Fruit fly (Drosophila melanogaster): ENCODE results near the gene TTLL3A.

TTLL3A gene

DNA sequence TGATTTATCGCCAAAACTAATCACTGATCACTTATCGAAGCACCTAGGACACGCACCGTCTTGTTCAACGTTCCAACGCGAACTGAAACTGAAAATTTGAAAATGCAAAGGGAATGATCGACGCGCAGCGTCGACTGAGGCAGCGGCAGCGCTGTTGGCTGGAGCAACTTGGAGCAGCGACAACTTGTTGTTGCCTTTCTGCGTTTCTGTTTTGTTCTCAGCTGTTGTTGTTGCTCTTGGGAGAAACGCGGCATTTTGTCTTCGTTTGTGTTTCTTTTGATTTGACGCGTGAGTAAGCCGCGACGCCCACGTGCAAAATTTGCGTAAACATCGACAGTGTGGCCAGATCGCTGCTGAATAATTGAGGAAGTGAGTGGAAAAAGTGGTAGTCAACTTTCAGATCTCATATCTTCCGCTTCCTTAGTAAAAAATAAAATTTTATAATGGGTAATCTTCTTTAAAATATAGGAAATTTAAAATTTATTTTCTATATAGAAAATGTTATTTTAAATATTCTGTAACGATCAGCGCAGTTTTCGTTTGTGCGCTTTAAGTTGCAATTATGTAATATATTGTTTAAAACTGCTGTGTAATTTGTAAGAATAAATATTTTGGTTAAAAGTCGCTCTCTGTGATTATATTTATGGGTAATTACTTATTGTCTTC lies 30.9 kb downstream of the TTLL3A start, which contains the start of gene Tsp (continued):
- no peak for TF ChIP-seq CG9797 (GFP tag; optimal IDR thresholded peaks at IDR 0.05)
- no peak for TF ChIP-seq CG10654 (GFP tag; optimal IDR thresholded peaks at IDR 0.05)
- no peak for TF ChIP-seq Atf6 (GFP tag; IDR thresholded peaks at IDR 0.05)
- TF ChIP-seq CG2875 (GFP tag; optimal IDR thresholded peaks at IDR 0.05), result no peak
- TF ChIP-seq CG11085 (GFP tag; IDR thresholded peaks at IDR 0.05), result no peak
- no peak for TF ChIP-seq CG15073 (GFP tag; optimal IDR thresholded peaks at IDR 0.05)
- TF ChIP-seq NC2α (GFP tag; optimal IDR thresholded peaks at IDR 0.05), result no peak
- no peak for TF ChIP-seq CG17829 (tag; optimal IDR thresholded peaks at IDR 0.05)
- TF ChIP-seq Doc3 (GFP tag; IDR thresholded peaks at IDR 0.05; ENCODE audit: partially characterized antibody), result no peak
- no peak for TF ChIP-seq CG1233 (GFP tag; optimal IDR thresholded peaks at IDR 0.05)
- no peak for TF ChIP-seq nmo (GFP tag; optimal IDR thresholded peaks at IDR 0.05)
- no peak for TF ChIP-seq CG4707 (GFP tag; optimal IDR thresholded peaks at IDR 0.05)
- TF ChIP-seq Eip74EF (GFP tag; optimal IDR thresholded peaks at IDR 0.05), result peak in 1 of 2 experiments; percentile 64
- no peak for TF ChIP-seq gsb (GFP tag; IDR thresholded peaks at IDR 0.05)
- no peak for TF ChIP-seq Oli (tag; optimal IDR thresholded peaks at IDR 0.05)
- TF ChIP-seq onecut (GFP tag; IDR thresholded peaks at IDR 0.05), result no peak
- no peak for TF ChIP-seq CG3838 (GFP tag; optimal IDR thresholded peaks at IDR 0.05)
- no peak for TF ChIP-seq zf30C (GFP tag; optimal IDR thresholded peaks at IDR 0.05)
- no peak for TF ChIP-seq CG4328 (GFP tag; optimal IDR thresholded peaks at IDR 0.05)
- TF ChIP-seq CG12299 (tag; optimal IDR thresholded peaks at IDR 0.05), result no peak
- TF ChIP-seq corto (GFP tag; optimal IDR thresholded peaks at IDR 0.05), result no peak
- TF ChIP-seq cato (GFP tag; optimal IDR thresholded peaks at IDR 0.05; ENCODE audit: borderline replicate concordance), result no peak
- no peak for TF ChIP-seq knrl (GFP tag; IDR thresholded peaks at IDR 0.05; ENCODE audit: partially characterized antibody)
- no peak for TF ChIP-seq CG1602 (GFP tag; optimal IDR thresholded peaks at IDR 0.05)
- no peak for TF ChIP-seq Nf-YC (tag; optimal IDR thresholded peaks at IDR 0.05)
- no peak for TF ChIP-seq Side (GFP tag; optimal IDR thresholded peaks at IDR 0.05)
- peak; percentile 38 for TF ChIP-seq Med (GFP tag)
- TF ChIP-seq HmgZ (tag; optimal IDR thresholded peaks at IDR 0.05), result no peak
- TF ChIP-seq H15 (GFP tag; IDR thresholded peaks at IDR 0.05), result no peak
- TF ChIP-seq unpg (GFP tag; optimal IDR thresholded peaks at IDR 0.05), result peak; percentile 0
- no peak for TF ChIP-seq CG9215 (GFP tag; IDR thresholded peaks at IDR 0.05)
- no peak for TF ChIP-seq schlank (tag; optimal IDR thresholded peaks at IDR 0.05)
- TF ChIP-seq gem (tag; optimal IDR thresholded peaks at IDR 0.05), result peak; percentile 26
- TF ChIP-seq jigr1 (GFP tag; IDR thresholded peaks at IDR 0.05), result no peak
- TF ChIP-seq Bteb2 (GFP tag; optimal IDR thresholded peaks at IDR 0.05), result no peak
- TF ChIP-seq Hmx (GFP tag; optimal IDR thresholded peaks at IDR 0.05), result no peak
- peak; percentile 62; the same call in 1 of the 2 replicates for TF ChIP-seq CG13287 (GFP tag; IDR thresholded peaks at IDR 0.05; ENCODE audit: partially characterized antibody)
- no peak for TF ChIP-seq CG17802 (tag; optimal IDR thresholded peaks at IDR 0.05)
- no peak for TF ChIP-seq CG17186 (GFP tag; optimal IDR thresholded peaks at IDR 0.05)
- 0 out of 2 replicates have a peak, but pooled peaks have one; percentile 35 for TF ChIP-seq hbn (GFP tag; IDR thresholded peaks at IDR 0.05; ENCODE audit: partially characterized antibody)
- no peak for TF ChIP-seq fd64A (GFP tag; optimal IDR thresholded peaks at IDR 0.05)
- no peak for TF ChIP-seq kay (GFP tag; optimal IDR thresholded peaks at IDR 0.05)
- TF ChIP-seq slbo (GFP tag; IDR thresholded peaks at IDR 0.05), result no peak; the same call in 1 of the 2 replicates
- TF ChIP-seq Lim3 (GFP tag; IDR thresholded peaks at IDR 0.05), result no peak
- TF ChIP-seq CG15269 (tag; optimal IDR thresholded peaks at IDR 0.05), result no peak
- peak; percentile 77 for TF ChIP-seq stwl (tag; optimal IDR thresholded peaks at IDR 0.05)
- TF ChIP-seq CG2199 (GFP tag; IDR thresholded peaks at IDR 0.05), result 0 out of 3 replicates have a peak, but pooled peaks have one; percentile 51
- no peak for TF ChIP-seq hth (optimal IDR thresholded peaks at IDR 0.05)
- TF ChIP-seq fd102C (GFP tag; optimal IDR thresholded peaks at IDR 0.05), result no peak
- TF ChIP-seq tio (GFP tag; optimal IDR thresholded peaks at IDR 0.05), result no peak
